Worm (Caenorhabditis elegans) whole organism, young adult: Measurements from ENCODE around the gene C55A6.11.

Experiments used
- B0336.3 ChIP-seq: fragments of 200-800 bp; sonication (Bioruptor generic); IDR thresholded peaks from 2 replicates; pipeline ENCODE4 v1.3.6; 2022; ENCODE audit warnings: missing genetic modification characterization, missing compliant biosample characterization
- C06A6.2 ChIP-seq: fragments of 200-800 bp; sonication (Bioruptor generic); conservative IDR thresholded peaks from 2 replicates; pipeline ENCODE4 v1.3.6; 2022; ENCODE audit warnings: missing genetic modification characterization, missing compliant biosample characterization
- C17E4.6 ChIP-seq: fragments of 200-800 bp; sonication (Bioruptor generic); IDR thresholded peaks from 2 replicates; pipeline ENCODE4 v1.3.6; 2022; ENCODE audit warnings: missing genetic modification reagents, missing genetic modification characterization, missing compliant biosample characterization
- D2030.7 ChIP-seq: fragments of 200-800 bp; sonication (Bioruptor generic); IDR thresholded peaks from 2 replicates; pipeline ENCODE4 v1.3.6; 2022; ENCODE audit warnings: missing genetic modification reagents, missing genetic modification characterization, missing compliant biosample characterization
- F10E7.11 ChIP-seq: sonication (generic microtip); optimal IDR thresholded peaks from 2 replicates; lab custom pipeline; 2017; ENCODE audit warnings: mild to moderate bottlenecking, missing genetic modification characterization, moderate library complexity, missing compliant biosample characterization
- F33H1.4 ChIP-seq: fragments of 200-800 bp; sonication (Bioruptor generic); IDR thresholded peaks from 2 replicates; pipeline ENCODE4 v1.3.6; 2022; ENCODE audit warnings: missing genetic modification reagents, missing genetic modification characterization, missing compliant biosample characterization
- F55B11.4 ChIP-seq: sonication (generic microtip); optimal IDR thresholded peaks from 2 replicates; lab custom pipeline; 2016; ENCODE audit warnings: missing compliant biosample characterization, missing genetic modification characterization, borderline replicate concordance; ENCODE audit not compliant: insufficient read depth
- Y53F4B.3 ChIP-seq: fragments of 200-800 bp; sonication (Bioruptor generic); IDR thresholded peaks from 2 replicates; pipeline ENCODE4 v1.3.6; 2022; ENCODE audit warnings: missing genetic modification reagents, missing genetic modification characterization, missing compliant biosample characterization
- Y53G8AR.9 ChIP-seq: fragments of 200-800 bp; sonication (Bioruptor generic); conservative IDR thresholded peaks from 2 replicates; pipeline ENCODE4 v1.3.6; 2022; ENCODE audit warnings: missing genetic modification reagents, missing genetic modification characterization, missing compliant biosample characterization
- Y79H2A.3 ChIP-seq: fragments of 200-800 bp; sonication (Bioruptor generic); conservative IDR thresholded peaks from 2 replicates; pipeline ENCODE4 v1.3.6; 2022; ENCODE audit warnings: missing genetic modification reagents, missing genetic modification characterization, missing compliant biosample characterization
- aptf-3 ChIP-seq: fragments of 200-800 bp; sonication (Bioruptor generic); IDR thresholded peaks from 2 replicates; pipeline ENCODE4 v1.3.6; 2022; ENCODE audit warnings: missing genetic modification characterization, missing compliant biosample characterization
- atf-7 ChIP-seq: sonication (generic microtip); optimal IDR thresholded peaks from 2 replicates; lab custom pipeline; 2017; ENCODE audit warnings: mild to moderate bottlenecking, missing genetic modification characterization, missing compliant biosample characterization
- ccch-3 ChIP-seq: fragments of 200-800 bp; sonication (Bioruptor generic); optimal IDR thresholded peaks from 2 replicates; lab custom pipeline; 2018; ENCODE audit warnings: mild to moderate bottlenecking, missing genetic modification characterization, missing compliant biosample characterization
- ceh-100 ChIP-seq: fragments of 200-800 bp; sonication (Bioruptor generic); IDR thresholded peaks from 2 replicates; pipeline ENCODE4 v1.3.6; 2022; ENCODE audit warnings: missing genetic modification reagents, missing genetic modification characterization, missing compliant biosample characterization
- ceh-40 ChIP-seq: fragments of 200-800 bp; sonication (Bioruptor generic); IDR thresholded peaks from 2 replicates; pipeline ENCODE4 v1.3.6; 2022; ENCODE audit warnings: missing genetic modification characterization, missing compliant biosample characterization
- ceh-91 ChIP-seq: fragments of 200-800 bp; sonication (Bioruptor generic); IDR thresholded peaks from 2 replicates; pipeline ENCODE4 v1.3.6; 2022; ENCODE audit warnings: missing genetic modification reagents, missing genetic modification characterization, missing compliant biosample characterization
- dox-1 ChIP-seq: fragments of 200-800 bp; sonication (Bioruptor generic); IDR thresholded peaks from 2 replicates; pipeline ENCODE4 v1.3.6; 2022; ENCODE audit warnings: missing genetic modification reagents, missing genetic modification characterization, missing compliant biosample characterization
- dpl-1 ChIP-seq: fragments of 150-350 bp; optimal IDR thresholded peaks from 2 replicates; lab custom pipeline; 2014; ENCODE audit warnings: missing biosample characterization, missing genetic modification reagents, missing genetic modification characterization
- efl-1 ChIP-seq: fragments of 150-350 bp; optimal IDR thresholded peaks from 2 replicates; lab custom pipeline; 2014; ENCODE audit warnings: missing biosample characterization, missing genetic modification reagents, missing genetic modification characterization
- egrh-3 ChIP-seq: fragments of 200-800 bp; sonication (Bioruptor generic); IDR thresholded peaks from 2 replicates; pipeline ENCODE4 v1.3.6; 2022; ENCODE audit warnings: missing genetic modification reagents, missing genetic modification characterization, missing compliant biosample characterization
- ekl-4 ChIP-seq: fragments of 200-800 bp; sonication (Bioruptor generic); IDR thresholded peaks from 2 replicates; pipeline ENCODE4 v1.3.6; 2022; ENCODE audit warnings: missing genetic modification reagents, missing genetic modification characterization, missing compliant biosample characterization
- ets-4 ChIP-seq: fragments of 200-800 bp; sonication (Bioruptor generic); optimal IDR thresholded peaks from 2 replicates; lab custom pipeline; 2018; ENCODE audit warnings: mild to moderate bottlenecking, missing genetic modification characterization, missing compliant biosample characterization
- him-1 ChIP-seq: sonication (generic microtip); optimal IDR thresholded peaks from 2 replicates; lab custom pipeline; 2016; ENCODE audit warnings: missing genotype, missing genetic modification reagents, missing genetic modification characterization, missing compliant biosample characterization
- hlh-12 ChIP-seq: sonication (generic microtip); optimal IDR thresholded peaks from 2 replicates; lab custom pipeline; 2016; ENCODE audit warnings: missing genetic modification characterization, missing compliant biosample characterization
- hlh-26 ChIP-seq: fragments of 200-800 bp; sonication (Bioruptor generic); conservative IDR thresholded peaks from 2 replicates; pipeline ENCODE4 v1.3.6; 2022; ENCODE audit warnings: missing genetic modification reagents, missing genetic modification characterization, missing compliant biosample characterization
- hmg-1.2 ChIP-seq: fragments of 200-800 bp; sonication (Bioruptor generic); IDR thresholded peaks from 2 replicates; pipeline ENCODE4 v1.3.6; 2022; ENCODE audit warnings: missing genetic modification reagents, missing genetic modification characterization, missing compliant biosample characterization
- let-607 ChIP-seq, 2 experiments: fragments of 200-800 bp in 1 of 2; sonication (Bioruptor generic) in 1 of 2; sonication (generic microtip) in 1 of 2; optimal IDR thresholded peaks; 2 replicates each; lab custom pipeline; 2016 to 2018; ENCODE audit warnings: mild to moderate bottlenecking in 2 of 2, missing compliant biosample characterization in 2 of 2, missing genetic modification characterization in 2 of 2, moderate library complexity in 2 of 2, missing genotype in 1 of 2
- lin-35 ChIP-seq, 3 experiments: fragments of 150-350 bp in 2 of 3; sonication (generic microtip) in 1 of 3; optimal IDR thresholded peaks; 2 replicates each; lab custom pipeline; 2014 to 2018; ENCODE audit warnings: missing biosample characterization in 3 of 3, missing genetic modification characterization in 3 of 3, missing genetic modification reagents in 3 of 3
- lin-54 ChIP-seq: fragments of 200-800 bp; sonication (Bioruptor generic); optimal IDR thresholded peaks from 2 replicates; lab custom pipeline; 2018; ENCODE audit warnings: mild to moderate bottlenecking, missing genetic modification characterization, missing compliant biosample characterization
- lsl-1 ChIP-seq: fragments of 200-800 bp; sonication (Bioruptor generic); optimal IDR thresholded peaks from 2 replicates; lab custom pipeline; 2018; ENCODE audit warnings: mild to moderate bottlenecking, missing genetic modification characterization, moderate library complexity, missing compliant biosample characterization
- lsy-27 ChIP-seq: sonication (generic microtip); optimal IDR thresholded peaks from 2 replicates; lab custom pipeline; 2017; ENCODE audit warnings: missing genetic modification characterization, mild to moderate bottlenecking, missing compliant biosample characterization, antibody characterized with exemption, missing genotype, borderline replicate concordance; ENCODE audit not compliant: insufficient read depth
- madf-10 ChIP-seq: sonication (generic microtip); optimal IDR thresholded peaks from 2 replicates; lab custom pipeline; 2016; ENCODE audit warnings: mild to moderate bottlenecking, missing genetic modification characterization, missing compliant biosample characterization
- madf-6 ChIP-seq: fragments of 200-800 bp; sonication (Bioruptor generic); IDR thresholded peaks from 2 replicates; pipeline ENCODE4 v1.3.6; 2022; ENCODE audit warnings: missing genetic modification reagents, missing genetic modification characterization, missing compliant biosample characterization
- madf-8 ChIP-seq: fragments of 200-800 bp; sonication (Bioruptor generic); conservative IDR thresholded peaks from 2 replicates; pipeline ENCODE4 v1.3.6; 2022; ENCODE audit warnings: missing genetic modification reagents, missing genetic modification characterization, missing compliant biosample characterization
- mes-4 ChIP-seq: sonication (generic microtip); optimal IDR thresholded peaks from 2 replicates; lab custom pipeline; 2016; ENCODE audit warnings: missing genotype, missing genetic modification characterization, missing compliant biosample characterization
- pha-4 ChIP-seq: fragments of 150-350 bp; sonication (generic microtip); optimal IDR thresholded peaks from 2 replicates; lab custom pipeline; 2014; ENCODE audit warnings: missing biosample characterization, missing genetic modification reagents, missing genetic modification characterization
- rcor-1 ChIP-seq: fragments of 200-800 bp; sonication (Bioruptor generic); IDR thresholded peaks from 2 replicates; pipeline ENCODE4 v1.3.6; 2022; ENCODE audit warnings: missing genetic modification reagents, missing genetic modification characterization, missing compliant biosample characterization
- repo-1 ChIP-seq: sonication (generic microtip); optimal IDR thresholded peaks from 2 replicates; lab custom pipeline; 2017; ENCODE audit warnings: mild to moderate bottlenecking, missing genetic modification characterization, missing compliant biosample characterization
- snpc-1.3 ChIP-seq: sonication (generic microtip); optimal IDR thresholded peaks from 2 replicates; lab custom pipeline; 2017; ENCODE audit warnings: missing genetic modification characterization, mild to moderate bottlenecking, missing compliant biosample characterization, antibody characterized with exemption, moderate library complexity, missing genotype, missing genetic modification reagents; ENCODE audit not compliant: insufficient read depth
- snpc-3.4 ChIP-seq: sonication (generic microtip); optimal IDR thresholded peaks from 2 replicates; lab custom pipeline; 2017; ENCODE audit warnings: missing genetic modification characterization, mild to moderate bottlenecking, missing compliant biosample characterization, antibody characterized with exemption, moderate library complexity, missing genotype, missing genetic modification reagents
- snpc-4 ChIP-seq, 5 experiments: fragments of 150-350 bp in 1 of 5; sonication (generic microtip) in 4 of 5; optimal IDR thresholded peaks; 2 replicates each; lab custom pipeline; 2014 to 2018; ENCODE audit warnings: missing genetic modification characterization in 5 of 5, missing biosample characterization in 3 of 5, antibody characterized with exemption in 2 of 5, mild to moderate bottlenecking in 2 of 5, missing compliant biosample characterization in 2 of 5, missing genotype in 2 of 5, moderate library complexity in 2 of 5, missing genetic modification reagents in 1 of 5
- tbp1 ChIP-seq: fragments of 200-800 bp; sonication (Bioruptor generic); optimal IDR thresholded peaks from 2 replicates; lab custom pipeline; 2018; ENCODE audit warnings: mild to moderate bottlenecking, missing genetic modification characterization, missing compliant biosample characterization
- tbx-9 ChIP-seq: sonication (generic microtip); optimal IDR thresholded peaks from 2 replicates; lab custom pipeline; 2016; ENCODE audit warnings: borderline replicate concordance, missing genetic modification characterization, inconsistent platforms, missing compliant biosample characterization
- xnd-1 ChIP-seq: sonication (generic microtip); optimal IDR thresholded peaks from 2 replicates; lab custom pipeline; 2016; ENCODE audit warnings: missing genotype, missing genetic modification reagents, missing genetic modification characterization, missing compliant biosample characterization
- ztf-6 ChIP-seq: fragments of 200-800 bp; sonication (Bioruptor generic); IDR thresholded peaks from 2 replicates; pipeline ENCODE4 v1.3.6; 2022; ENCODE audit warnings: missing genetic modification reagents, missing genetic modification characterization, missing compliant biosample characterization

C55A6.11 gene

ce11 chrV:11548914-11549406, 28.6 kb downstream of the C55A6.11 start, which contains the start of the genes F38B7.17 and F38B7.3 (continued):
- TF ChIP-seq ets-4: no peak
- no peak for TF ChIP-seq Y53F4B.3 (GFP tag; lab: Robert Waterston, UW)
- TF ChIP-seq snpc-4 (GFP tag; optimal IDR thresholded peaks at IDR 0.05; lab: Kevin White, UChicago): no peak
- peak in 3 of 4 experiments; percentile 6 to 48 (median 6) for TF ChIP-seq snpc-4 (tag; optimal IDR thresholded peaks at IDR 0.05; lab: Kevin White, UChicago)
- TF ChIP-seq F10E7.11 (tag; lab: Kevin White, UChicago): no peak
- TF ChIP-seq lin-35 (GFP tag; optimal IDR thresholded peaks at IDR 0.05; lab: Kevin White, UChicago): peak in 1 of 3 experiments; percentile 32
- TF ChIP-seq Y79H2A.3 (GFP tag; lab: Robert Waterston, UW): no peak
- peak; percentile 90 for TF ChIP-seq hmg-1.2 (GFP tag; lab: Robert Waterston, UW)
- TF ChIP-seq egrh-3 (GFP tag; lab: Robert Waterston, UW): no peak
- no peak for TF ChIP-seq lsy-27 (tag; lab: Kevin White, UChicago)
- peak; percentile 18 for TF ChIP-seq tbp1 (GFP tag; lab: Kevin White, UChicago)
- no peak for TF ChIP-seq tbx-9 (tag; lab: Kevin White, UChicago)
- TF ChIP-seq C06A6.2: no peak
- TF ChIP-seq B0336.3: no peak
- TF ChIP-seq ceh-40: no peak
- TF ChIP-seq atf-7 (tag; lab: Kevin White, UChicago): no peak
- no peak for TF ChIP-seq rcor-1 (GFP tag; lab: Robert Waterston, UW)

ce11 chrV:11552379-11552778, 32.1 kb downstream of the C55A6.11 start, which contains the start of gene srx-85:
TSS of gene srx-85 (plus strand) at chrV:11552679.
- TF ChIP-seq dox-1 (GFP tag; lab: Robert Waterston, UW): no peak
- TF ChIP-seq snpc-3.4 (tag; lab: Kevin White, UChicago): no peak
- no peak for TF ChIP-seq ceh-91 (GFP tag; lab: Robert Waterston, UW)
- no peak for TF ChIP-seq hlh-12 (tag; lab: Kevin White, UChicago)
- no peak for TF ChIP-seq snpc-1.3 (tag; lab: Kevin White, UChicago)
- TF ChIP-seq hlh-26: no peak
- no peak for TF ChIP-seq C17E4.6 (GFP tag; lab: Robert Waterston, UW)
- TF ChIP-seq C06A6.2: no peak
- no peak for TF ChIP-seq ccch-3
- no peak for TF ChIP-seq ceh-100 (GFP tag; lab: Robert Waterston, UW)
- no peak for TF ChIP-seq mes-4 (tag; lab: Kevin White, UChicago)
- no peak for TF ChIP-seq Y53G8AR.9 (GFP tag; lab: Robert Waterston, UW)
- no peak for TF ChIP-seq madf-10 (tag; lab: Kevin White, UChicago)
- no peak for TF ChIP-seq F33H1.4

ce11 chrV:11554260-11554659, 33.9 kb downstream of the C55A6.11 start, which contains the start of gene duo-1:
TSS of gene duo-1 (plus strand) at chrV:11554630.
- TF ChIP-seq madf-8 (GFP tag; lab: Robert Waterston, UW): peak; percentile 88
- peak; percentile 95 for TF ChIP-seq madf-6 (GFP tag; lab: Robert Waterston, UW)
- peak; percentile 66 for TF ChIP-seq F33H1.4
- no peak for TF ChIP-seq ztf-6 (GFP tag; lab: Robert Waterston, UW)
- 0 out of 2 replicates have a peak, but pooled peaks have one; percentile 51 for TF ChIP-seq ekl-4 (GFP tag; lab: Robert Waterston, UW)
- TF ChIP-seq D2030.7: peak; percentile 64
- TF ChIP-seq rcor-1 (GFP tag; lab: Robert Waterston, UW): peak; percentile 72
- TF ChIP-seq egrh-3 (GFP tag; lab: Robert Waterston, UW): no peak
- peak; percentile 82 for TF ChIP-seq dpl-1 (GFP tag; lab: Kevin White, UChicago)
- TF ChIP-seq repo-1 (tag; lab: Kevin White, UChicago): no peak
- peak; percentile 86 for TF ChIP-seq xnd-1 (tag; lab: Kevin White, UChicago)
- TF ChIP-seq lin-54 (GFP tag; lab: Kevin White, UChicago): peak; percentile 57
- TF ChIP-seq pha-4: no peak
- peak; percentile 39 for TF ChIP-seq him-1 (tag; lab: Kevin White, UChicago)
- no peak for TF ChIP-seq F55B11.4 (tag; lab: Kevin White, UChicago)
- peak; percentile 55 for TF ChIP-seq dox-1 (GFP tag; lab: Robert Waterston, UW)
- no peak for TF ChIP-seq let-607 (tag; optimal IDR thresholded peaks at IDR 0.05; lab: Kevin White, UChicago)
- no peak for TF ChIP-seq aptf-3 (GFP tag; lab: Robert Waterston, UW)
- peak; percentile 80 for TF ChIP-seq lsl-1 (GFP tag; lab: Kevin White, UChicago)
- TF ChIP-seq efl-1 (GFP tag; lab: Kevin White, UChicago): peak; percentile 95
